Worm (Caenorhabditis elegans): Measurements from ENCODE around the gene T12A7.2.

- TF ChIP-seq tab-1 (GFP tag; IDR thresholded peaks at IDR 0.05): no peak
- no peak for TF ChIP-seq ztf-29 (GFP tag; IDR thresholded peaks at IDR 0.05)
- no peak for TF ChIP-seq ztf-23 (GFP tag; IDR thresholded peaks at IDR 0.05)
- TF ChIP-seq flt-1 (GFP tag; IDR thresholded peaks at IDR 0.05): no peak
Measured at ce11 chrIV:11737269-11737668, 23.6 kb downstream of the T12A7.2 start, which contains the start of gene K01A6.8.

Measured in whole organism, midembryonic.